Worm (Caenorhabditis elegans): Measurements from ENCODE around the gene C34C6.3.
A peak's percentile ranks its signal among the peaks of the same experiment; 100 is the strongest.

C34C6.3 gene

DNA sequence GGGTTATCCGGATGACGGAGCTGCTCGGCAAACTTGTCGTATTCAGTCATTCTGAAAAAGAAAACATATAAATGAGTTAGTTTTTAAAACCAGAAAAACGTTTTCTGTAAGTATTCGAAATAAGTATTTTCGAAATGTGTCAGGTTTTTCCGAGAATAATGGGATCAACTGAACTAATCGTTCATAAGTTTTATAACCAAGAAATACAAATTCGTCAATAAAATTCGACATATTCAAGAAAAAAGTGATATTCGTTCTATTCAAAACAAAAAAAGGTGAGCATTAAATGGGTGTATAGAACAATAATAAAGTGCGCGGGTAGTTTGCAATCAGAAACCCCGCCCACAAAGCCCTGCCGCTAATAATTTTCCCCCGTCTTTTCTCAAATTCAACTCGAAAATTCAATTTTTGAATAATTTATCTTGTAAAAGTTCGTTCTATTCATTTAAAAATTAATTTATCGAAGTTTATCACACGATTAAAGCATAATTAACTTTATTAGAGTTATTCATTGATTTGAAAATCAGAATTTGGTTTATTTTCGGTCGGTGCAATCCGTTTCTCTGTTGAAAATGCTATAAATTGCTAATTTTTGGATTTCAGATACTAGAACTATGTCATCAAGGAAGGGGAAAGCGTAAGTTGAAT, 24.6 kb downstream of the C34C6.3 start, which contains the start of the genes cyn-11 and T01B7.5:
cyn-11 (minus strand) TSS at position 51 of the 648 bp plus-strand sequence.
T01B7.5 (plus strand) TSS at position 598 of the 648 bp plus-strand sequence.
- TF ChIP-seq T26A5.8 (tag; optimal IDR thresholded peaks at IDR 0.05) (no peak), sptf-2 (GFP tag; optimal IDR thresholded peaks at IDR 0.05) (no peak), rec-8 (tag; optimal IDR thresholded peaks at IDR 0.05) (no peak), akir-1 (GFP tag; optimal IDR thresholded peaks at IDR 0.05) (no peak), F39B2.1 (GFP tag; IDR thresholded peaks at IDR 0.05) (no peak), efl-1 (GFP tag; optimal IDR thresholded peaks at IDR 0.05) (peak; percentile 46), ztf-6 (GFP tag; IDR thresholded peaks at IDR 0.05) (no peak), lsl-1 (GFP tag; optimal IDR thresholded peaks at IDR 0.05) (no peak), B0035.1 (tag; optimal IDR thresholded peaks at IDR 0.05) (no peak), attf-5 (GFP tag; optimal IDR thresholded peaks at IDR 0.05) (peak; percentile 29), let-607 (tag; optimal IDR thresholded peaks at IDR 0.05) (no peak), madf-3 (GFP tag; IDR thresholded peaks at IDR 0.05) (no peak), cebp-1 (GFP tag; IDR thresholded peaks at IDR 0.05) (no peak), cebp-1 (tag; optimal IDR thresholded peaks at IDR 0.05) (no peak), nhr-80 (tag; optimal IDR thresholded peaks at IDR 0.05) (peak; percentile 3), xnd-1 (tag; optimal IDR thresholded peaks at IDR 0.05) (no peak), lin-40 (tag; optimal IDR thresholded peaks at IDR 0.05) (no peak), Y53F4B.3 (GFP tag; IDR thresholded peaks at IDR 0.05) (no peak), atf-7 (tag; optimal IDR thresholded peaks at IDR 0.05) (no peak), die-1 (tag; optimal IDR thresholded peaks at IDR 0.05) (no peak), mes-4 (tag; optimal IDR thresholded peaks at IDR 0.05) (no peak), ceh-100 (GFP tag; IDR thresholded peaks at IDR 0.05) (peak; percentile 25; the same call in 1 of the 2 replicates), rpc-1 (optimal IDR thresholded peaks at IDR 0.05) (no peak), rpc-1 (tag; optimal IDR thresholded peaks at IDR 0.05) (no peak), B0019.2 (GFP tag; conservative IDR thresholded peaks at IDR 0.05) (no peak), sdz-38 (tag; optimal IDR thresholded peaks at IDR 0.05) (no peak), ceh-58 (GFP tag; IDR thresholded peaks at IDR 0.05) (no peak)

DNA sequence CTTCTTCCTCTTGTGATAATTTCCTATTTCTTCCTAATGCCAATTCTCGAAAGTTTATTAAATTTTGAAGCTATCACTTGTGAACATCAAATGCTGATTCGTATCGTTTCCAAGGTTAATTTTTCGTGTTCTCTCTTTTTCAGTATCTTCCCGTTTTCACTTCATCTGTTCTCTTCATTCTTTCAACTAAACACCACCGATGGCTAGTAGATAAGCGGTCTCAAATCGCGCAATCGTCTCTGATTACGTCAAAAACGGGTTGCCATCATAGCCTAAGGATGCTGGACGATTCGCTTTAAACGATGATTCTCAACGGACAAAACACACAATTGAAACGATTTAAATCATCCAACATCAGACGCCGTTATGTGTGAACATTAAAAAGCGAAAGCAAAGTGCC, 25.9 kb downstream of the C34C6.3 start:
- TF ChIP-seq nhr-90 (tag; optimal IDR thresholded peaks at IDR 0.05): no peak
- TF ChIP-seq rcor-1 (GFP tag; IDR thresholded peaks at IDR 0.05): no peak
- TF ChIP-seq F23B12.7 (tag; optimal IDR thresholded peaks at IDR 0.05; ENCODE audit: insufficient read depth): no peak
- TF ChIP-seq madf-10 (tag; optimal IDR thresholded peaks at IDR 0.05): no peak
- no peak for TF ChIP-seq repo-1 (tag; optimal IDR thresholded peaks at IDR 0.05)
- TF ChIP-seq aptf-3 (GFP tag; IDR thresholded peaks at IDR 0.05): no peak
- no peak for TF ChIP-seq tbx-9 (tag; optimal IDR thresholded peaks at IDR 0.05; ENCODE audit: borderline replicate concordance)
- no peak for TF ChIP-seq ztf-25 (GFP tag; IDR thresholded peaks at IDR 0.05)
- no peak for TF ChIP-seq efl-1 (GFP tag; optimal IDR thresholded peaks at IDR 0.05)
- TF ChIP-seq hsf-1 (GFP tag; IDR thresholded peaks at IDR 0.05): no peak
- TF ChIP-seq xnd-1 (tag; optimal IDR thresholded peaks at IDR 0.05): no peak
- no peak for TF ChIP-seq ets-4 (GFP tag; optimal IDR thresholded peaks at IDR 0.05)
- TF ChIP-seq ceh-91 (GFP tag; IDR thresholded peaks at IDR 0.05): no peak
- no peak for TF ChIP-seq K12H6.12 (tag; optimal IDR thresholded peaks at IDR 0.05)
- TF ChIP-seq madf-6 (GFP tag; IDR thresholded peaks at IDR 0.05): no peak
- TF ChIP-seq attf-5 (GFP tag; optimal IDR thresholded peaks at IDR 0.05): no peak
